Worm (Caenorhabditis elegans) whole organism, L4/young adult: ENCODE data around the gene fbxa-48.

Source experiments
- dao-5 ChIP-seq: sonication (generic microtip); optimal IDR thresholded peaks from 2 replicates; lab custom pipeline; 2016; ENCODE audit warnings: missing genotype, missing genetic modification characterization, moderate library complexity, missing compliant biosample characterization
- him-1 ChIP-seq: sonication (generic microtip); optimal IDR thresholded peaks from 2 replicates; lab custom pipeline; 2016; ENCODE audit warnings: missing genotype, missing genetic modification reagents, missing genetic modification characterization, missing compliant biosample characterization

- TF ChIP-seq him-1 (tag; lab: Kevin White, UChicago) (no peak), dao-5 (tag; lab: Kevin White, UChicago) (no peak)
These were observed 7.5 kb upstream of the fbxa-48 start, which contains the start of gene Y54F10BM.23 for ce11 chrIII:2279457-2279856.
